Worm (Caenorhabditis elegans): ENCODE measurements around the gene wdr-62.

Gene wdr-62

DNA sequence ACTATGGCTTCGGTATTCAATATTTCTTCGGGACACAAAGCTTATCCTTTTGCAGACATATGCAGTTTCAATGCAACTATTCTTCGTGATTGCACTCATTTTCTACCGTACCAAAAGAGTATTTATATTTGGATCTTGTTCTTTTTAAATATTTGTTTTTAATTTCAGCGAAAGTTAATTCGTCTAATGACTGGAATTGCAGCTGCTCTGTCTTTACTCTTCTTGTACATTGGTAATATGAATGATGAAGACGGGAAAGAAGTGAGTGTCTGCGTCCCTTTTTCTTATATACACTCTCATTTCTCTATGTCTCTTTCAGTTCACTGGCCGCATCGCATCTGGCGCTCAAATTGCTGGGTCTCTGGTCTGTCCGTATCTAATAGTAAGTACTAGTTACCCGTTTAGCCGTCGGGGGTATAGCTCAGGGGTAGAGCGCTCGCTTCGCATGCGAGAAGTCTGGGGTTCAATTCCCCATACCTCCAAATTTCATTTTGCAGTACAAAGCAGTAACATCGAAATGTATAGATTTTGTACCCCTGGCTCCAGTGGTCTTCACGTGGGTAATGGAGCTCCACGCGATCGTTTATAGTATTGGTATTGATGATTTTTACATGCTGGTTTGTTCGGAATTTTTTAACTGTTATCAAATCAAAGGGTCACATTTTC, 59.4 kb downstream of the wdr-62 start (continued):
- TF ChIP-seq nhr-90 (tag; optimal IDR thresholded peaks at IDR 0.05; ENCODE audit: poor library complexity) (peak; percentile 83), C04F5.9 (tag; optimal IDR thresholded peaks at IDR 0.05) (peak; percentile 30), unc-86 (tag; optimal IDR thresholded peaks at IDR 0.05) (peak; percentile 66), unc-62 (GFP tag; optimal IDR thresholded peaks at IDR 0.05) (no peak), grh-1 (GFP tag; IDR thresholded peaks at IDR 0.05) (peak; percentile 41), rnt-1 (tag; optimal IDR thresholded peaks at IDR 0.05) (peak; percentile 77), mdl-1 (tag; optimal IDR thresholded peaks at IDR 0.05) (peak in 1 of 2 experiments; percentile 76), nhr-85 (tag) (peak; percentile 83), ceh-90 (tag; optimal IDR thresholded peaks at IDR 0.05) (no peak), snu-23 (GFP tag; optimal IDR thresholded peaks at IDR 0.05) (peak; percentile 89), tbx-2 (tag; optimal IDR thresholded peaks at IDR 0.05) (peak; percentile 75), nhr-20 (tag; optimal IDR thresholded peaks at IDR 0.05) (peak; percentile 81), ztf-11 (tag; optimal IDR thresholded peaks at IDR 0.05) (peak in 1 of 2 experiments; percentile 15), zip-4 (GFP tag; optimal IDR thresholded peaks at IDR 0.05) (no peak), nhr-19 (GFP tag; conservative IDR thresholded peaks at IDR 0.05) (peak; percentile 81), egl-27 (tag; optimal IDR thresholded peaks at IDR 0.05) (no peak), nhr-47 (tag; optimal IDR thresholded peaks at IDR 0.05) (peak; percentile 87), hlh-17 (GFP tag; optimal IDR thresholded peaks at IDR 0.05; ENCODE audit: borderline replicate concordance) (no peak), hlh-4 (tag; optimal IDR thresholded peaks at IDR 0.05) (no peak), hpl-2 (GFP tag; optimal IDR thresholded peaks at IDR 0.05) (no peak), xbp-1 (tag; optimal IDR thresholded peaks at IDR 0.05) (peak; percentile 69), sup-37 (GFP tag; optimal IDR thresholded peaks at IDR 0.05) (no peak), dsc-1 (tag; optimal IDR thresholded peaks at IDR 0.05) (peak; percentile 81), unc-130 (tag; optimal IDR thresholded peaks at IDR 0.05) (peak; percentile 44), blmp-1 (tag; optimal IDR thresholded peaks at IDR 0.05) (peak; percentile 1), ces-1 (GFP tag; optimal IDR thresholded peaks at IDR 0.05) (no peak), nhr-11 (tag; optimal IDR thresholded peaks at IDR 0.05) (no peak), mab-9 (GFP tag; IDR thresholded peaks at IDR 0.05) (peak; percentile 60), C34B4.2 (tag; optimal IDR thresholded peaks at IDR 0.05) (no peak), efl-3 (GFP tag; optimal IDR thresholded peaks at IDR 0.05) (no peak), ceh-82 (tag; optimal IDR thresholded peaks at IDR 0.05) (peak in 2 of 3 experiments; percentile 38 to 71), F16B12.6 (tag; optimal IDR thresholded peaks at IDR 0.05) (peak; percentile 6), ama-1 (optimal IDR thresholded peaks at IDR 0.05) (peak; percentile 5), skn-1 (tag; optimal IDR thresholded peaks at IDR 0.05) (peak; percentile 48), alr-1 (tag; optimal IDR thresholded peaks at IDR 0.05; ENCODE audit: borderline replicate concordance) (no peak), irx-1 (tag; optimal IDR thresholded peaks at IDR 0.05) (peak; percentile 70), ets-5 (GFP tag; IDR thresholded peaks at IDR 0.05) (no peak), lin-15B (tag; optimal IDR thresholded peaks at IDR 0.05) (no peak), elt-3 (tag; optimal IDR thresholded peaks at IDR 0.05) (peak in 2 of 6 experiments; percentile 18 to 45), lin-13 (GFP tag; optimal IDR thresholded peaks at IDR 0.05) (no peak), pqm-1 (tag; optimal IDR thresholded peaks at IDR 0.05) (no peak), fos-1 (tag; optimal IDR thresholded peaks at IDR 0.05) (peak; percentile 63), C16A3.4 (tag; optimal IDR thresholded peaks at IDR 0.05) (peak; percentile 49), aly-2 (tag; optimal IDR thresholded peaks at IDR 0.05) (peak; percentile 19), tlp-1 (tag; optimal IDR thresholded peaks at IDR 0.05) (no peak), efl-1 (optimal IDR thresholded peaks at IDR 0.05) (peak; percentile 54 to 57), efl-1 (GFP tag; optimal IDR thresholded peaks at IDR 0.05 in 1 of 2) (peak; percentile 34 to 95), lin-35 (GFP tag; optimal IDR thresholded peaks at IDR 0.05) (peak; percentile 61), ztf-4 (tag; optimal IDR thresholded peaks at IDR 0.05) (peak; percentile 25), dpl-1 (GFP tag; optimal IDR thresholded peaks at IDR 0.05) (peak; percentile 12 to 51 (median 49)), fkh-10 (GFP tag; optimal IDR thresholded peaks at IDR 0.05) (peak; percentile 40), lin-14 (GFP tag; optimal IDR thresholded peaks at IDR 0.05) (peak; percentile 81)
